Worm (Caenorhabditis elegans) whole organism, L1 larva: ENCODE results near the gene ndnf-1.

Experiments
- C04F5.9 ChIP-seq: sonication (generic microtip); optimal IDR thresholded peaks from 2 replicates; lab custom pipeline; 2016; ENCODE audit warnings: missing genetic modification characterization, missing compliant biosample characterization
- C16A3.4 ChIP-seq: fragments of 150-350 bp; optimal IDR thresholded peaks from 2 replicates; lab custom pipeline; 2014; ENCODE audit warnings: missing biosample characterization, missing genetic modification characterization
- C34B4.2 ChIP-seq: sonication (generic microtip); optimal IDR thresholded peaks from 2 replicates; lab custom pipeline; 2017; ENCODE audit warnings: mild to moderate bottlenecking, missing genetic modification characterization, missing compliant biosample characterization
- aha-1 ChIP-seq: fragments of 150-350 bp; optimal IDR thresholded peaks from 2 replicates; lab custom pipeline; 2014; ENCODE audit warnings: missing biosample characterization, missing genetic modification characterization
- alr-1 ChIP-seq: fragments of 200-800 bp; sonication (Bioruptor generic); optimal IDR thresholded peaks from 2 replicates; lab custom pipeline; 2018; ENCODE audit warnings: borderline replicate concordance, mild to moderate bottlenecking, missing genetic modification characterization, missing compliant biosample characterization
- aly-2 ChIP-seq: fragments of 150-350 bp; optimal IDR thresholded peaks from 2 replicates; lab custom pipeline; 2014; ENCODE audit warnings: missing biosample characterization, missing genetic modification characterization
- ama-1 ChIP-seq: fragments of 150-350 bp; optimal IDR thresholded peaks from 2 replicates; lab custom pipeline; 2014
- blmp-1 ChIP-seq: fragments of 150-350 bp; optimal IDR thresholded peaks from 2 replicates; lab custom pipeline; 2014; ENCODE audit warnings: missing biosample characterization, missing genetic modification characterization
- ceh-63 ChIP-seq: fragments of 200-800 bp; sonication (Bioruptor generic); optimal IDR thresholded peaks from 2 replicates; lab custom pipeline; 2018; ENCODE audit warnings: mild to moderate bottlenecking, missing genetic modification characterization, missing compliant biosample characterization
- ceh-8 ChIP-seq: fragments of 200-800 bp; sonication (Bioruptor generic); optimal IDR thresholded peaks from 2 replicates; lab custom pipeline; 2018; ENCODE audit warnings: mild to moderate bottlenecking, missing genetic modification characterization, moderate library complexity, missing compliant biosample characterization
- ceh-82 ChIP-seq, 3 experiments: fragments of 150-350 bp in 1 of 3; sonication (generic microtip) in 2 of 3; optimal IDR thresholded peaks; 2 replicates each; lab custom pipeline; 2014 to 2017; ENCODE audit warnings: missing biosample characterization in 3 of 3, missing genetic modification characterization in 3 of 3
- ces-1 ChIP-seq: fragments of 150-350 bp; optimal IDR thresholded peaks from 2 replicates; lab custom pipeline; 2014; ENCODE audit warnings: missing biosample characterization, missing genetic modification reagents, missing genetic modification characterization
- dpl-1 ChIP-seq, 3 experiments: fragments of 150-350 bp in 2 of 3; sonication (generic microtip) in 1 of 3; optimal IDR thresholded peaks; 2 replicates each; lab custom pipeline; 2014 to 2017; ENCODE audit warnings: missing biosample characterization in 3 of 3, missing genetic modification characterization in 3 of 3, missing genetic modification reagents in 3 of 3
- efl-3 ChIP-seq: fragments of 200-800 bp; sonication (Bioruptor generic); optimal IDR thresholded peaks from 2 replicates; lab custom pipeline; 2018; ENCODE audit warnings: mild to moderate bottlenecking, missing genetic modification characterization, missing compliant biosample characterization
- egl-13 ChIP-seq: sonication (generic microtip); optimal IDR thresholded peaks from 2 replicates; lab custom pipeline; 2016; ENCODE audit warnings: missing genotype, missing genetic modification reagents, missing genetic modification characterization, missing compliant biosample characterization
- elt-3 ChIP-seq, 6 experiments: fragments of 150-350 bp in 1 of 6; sonication (generic microtip); optimal IDR thresholded peaks; 2 replicates each; lab custom pipeline; 2017 to 2018; ENCODE audit warnings: missing biosample characterization in 6 of 6, missing genetic modification characterization in 6 of 6, inconsistent platforms in 1 of 6
- fkh-10 ChIP-seq: sonication (generic microtip); optimal IDR thresholded peaks from 2 replicates; lab custom pipeline; 2017; ENCODE audit warnings: missing biosample characterization, missing genetic modification reagents, missing genetic modification characterization
- fkh-8 ChIP-seq: sonication (generic microtip); optimal IDR thresholded peaks from 2 replicates; lab custom pipeline; 2016; ENCODE audit warnings: mild to moderate bottlenecking, missing genetic modification characterization, missing compliant biosample characterization
- fos-1 ChIP-seq: fragments of 150-350 bp; optimal IDR thresholded peaks from 2 replicates; lab custom pipeline; 2014; ENCODE audit warnings: missing biosample characterization, missing genetic modification characterization
- grh-1 ChIP-seq: fragments of 200-800 bp; sonication (Bioruptor generic); IDR thresholded peaks from 2 replicates; pipeline ENCODE4 v1.3.6; 2022; ENCODE audit warnings: missing genetic modification reagents, missing genetic modification characterization, missing compliant biosample characterization
- hlh-17 ChIP-seq: fragments of 200-800 bp; sonication (Bioruptor generic); optimal IDR thresholded peaks from 2 replicates; lab custom pipeline; 2018; ENCODE audit warnings: missing genetic modification characterization, mild to moderate bottlenecking, missing compliant biosample characterization, moderate library complexity, borderline replicate concordance
- hlh-4 ChIP-seq: sonication (generic microtip); optimal IDR thresholded peaks from 2 replicates; lab custom pipeline; 2016; ENCODE audit warnings: mild to moderate bottlenecking, missing genetic modification characterization, missing compliant biosample characterization
- isw-1 ChIP-seq: fragments of 200-800 bp; sonication (Bioruptor generic); IDR thresholded peaks from 2 replicates; pipeline ENCODE4 v1.3.6; 2022; ENCODE audit warnings: missing genetic modification characterization, missing compliant biosample characterization
- lin-13 ChIP-seq: fragments of 150-350 bp; optimal IDR thresholded peaks from 2 replicates; lab custom pipeline; 2014; ENCODE audit warnings: missing biosample characterization, missing genetic modification reagents, missing genetic modification characterization
- lin-14 ChIP-seq: fragments of 200-800 bp; sonication (Bioruptor generic); optimal IDR thresholded peaks from 2 replicates; lab custom pipeline; 2018; ENCODE audit warnings: mild to moderate bottlenecking, missing genetic modification characterization, moderate library complexity, missing compliant biosample characterization
- lin-15B ChIP-seq: fragments of 150-350 bp; sonication (generic microtip); optimal IDR thresholded peaks from 3 replicates; lab custom pipeline; 2014; ENCODE audit warnings: missing biosample characterization, missing genetic modification characterization
- lin-35 ChIP-seq, 2 experiments: fragments of 150-350 bp; optimal IDR thresholded peaks; 2 replicates each; lab custom pipeline; 2014; ENCODE audit warnings: missing biosample characterization in 2 of 2, missing genetic modification characterization in 2 of 2, missing genetic modification reagents in 2 of 2
- mef-2 ChIP-seq: fragments of 150-350 bp; optimal IDR thresholded peaks from 2 replicates; lab custom pipeline; 2014; ENCODE audit warnings: missing biosample characterization, missing genetic modification characterization
- nhr-11 ChIP-seq: fragments of 150-350 bp; optimal IDR thresholded peaks from 2 replicates; lab custom pipeline; 2014; ENCODE audit warnings: missing biosample characterization, missing genetic modification characterization
- nhr-19 ChIP-seq: fragments of 200-800 bp; sonication (Bioruptor generic); conservative IDR thresholded peaks from 2 replicates; pipeline ENCODE4 v1.3.6; 2022; ENCODE audit warnings: missing genetic modification characterization, missing compliant biosample characterization
- nhr-28 ChIP-seq: fragments of 150-350 bp; optimal IDR thresholded peaks from 2 replicates; lab custom pipeline; 2014; ENCODE audit warnings: missing biosample characterization, missing genetic modification characterization
- nhr-47 ChIP-seq: sonication (generic microtip); optimal IDR thresholded peaks from 2 replicates; lab custom pipeline; 2016; ENCODE audit warnings: mild to moderate bottlenecking, missing genetic modification characterization, moderate library complexity, missing compliant biosample characterization
- nhr-71 ChIP-seq: sonication (generic microtip); optimal IDR thresholded peaks from 2 replicates; lab custom pipeline; 2016; ENCODE audit warnings: mild to moderate bottlenecking, missing genetic modification characterization, moderate library complexity, missing compliant biosample characterization
- nhr-76 ChIP-seq: sonication (generic microtip); optimal IDR thresholded peaks from 2 replicates; lab custom pipeline; 2017; ENCODE audit warnings: missing biosample characterization, missing genetic modification characterization
- nhr-84 ChIP-seq: sonication (generic microtip); optimal IDR thresholded peaks from 2 replicates; lab custom pipeline; 2017; ENCODE audit warnings: missing biosample characterization, missing genetic modification characterization
- nhr-85 ChIP-seq: sonication (generic microtip); peaks from one replicate; lab custom pipeline; 2016; ENCODE audit warnings: missing genetic modification characterization, inconsistent platforms, missing compliant biosample characterization
- pag-3 ChIP-seq: sonication (generic microtip); optimal IDR thresholded peaks from 2 replicates; lab custom pipeline; 2017; ENCODE audit warnings: missing genetic modification characterization, mild to moderate bottlenecking, missing compliant biosample characterization, antibody characterized with exemption, borderline replicate concordance; ENCODE audit not compliant: insufficient read depth
- pax-3 ChIP-seq: fragments of 200-800 bp; sonication (Bioruptor generic); optimal IDR thresholded peaks from 2 replicates; lab custom pipeline; 2018; ENCODE audit warnings: mild to moderate bottlenecking, missing genetic modification characterization, moderate library complexity, missing compliant biosample characterization
- skn-1 ChIP-seq: fragments of 150-350 bp; optimal IDR thresholded peaks from 2 replicates; lab custom pipeline; 2014; ENCODE audit warnings: missing biosample characterization, missing genetic modification characterization
- sptf-1 ChIP-seq: fragments of 150-350 bp; optimal IDR thresholded peaks from 2 replicates; lab custom pipeline; 2014; ENCODE audit warnings: missing biosample characterization, missing genetic modification characterization
- tlp-1 ChIP-seq: fragments of 150-350 bp; optimal IDR thresholded peaks from 2 replicates; lab custom pipeline; 2014; ENCODE audit warnings: missing biosample characterization, missing genetic modification characterization
- unc-130 ChIP-seq: fragments of 150-350 bp; optimal IDR thresholded peaks from 2 replicates; lab custom pipeline; 2017; ENCODE audit warnings: missing biosample characterization, missing genetic modification characterization, inconsistent platforms
- unc-30 ChIP-seq: sonication (generic microtip); optimal IDR thresholded peaks from 2 replicates; lab custom pipeline; 2017; ENCODE audit warnings: missing biosample characterization, missing genetic modification characterization
- unc-98 ChIP-seq: fragments of 200-800 bp; sonication (Bioruptor generic); IDR thresholded peaks from 2 replicates; pipeline ENCODE4 v1.3.6; 2022; ENCODE audit warnings: missing genetic modification characterization, missing compliant biosample characterization
- xbp-1 ChIP-seq: sonication (generic microtip); optimal IDR thresholded peaks from 2 replicates; lab custom pipeline; 2016; ENCODE audit warnings: missing genetic modification characterization, missing compliant biosample characterization
- zip-4 ChIP-seq: fragments of 200-800 bp; sonication (Bioruptor generic); optimal IDR thresholded peaks from 2 replicates; lab custom pipeline; 2018; ENCODE audit warnings: mild to moderate bottlenecking, missing genetic modification characterization, moderate library complexity, missing compliant biosample characterization
- ztf-11 ChIP-seq, 2 experiments: sonication (generic microtip); optimal IDR thresholded peaks; 2 replicates each; lab custom pipeline; 2016 to 2017; ENCODE audit warnings: missing genetic modification characterization in 2 of 2, missing biosample characterization in 1 of 2, missing compliant biosample characterization in 1 of 2

Gene ndnf-1

ce11 chrIV:3029882-3030281 is 1.1 kb upstream of the ndnf-1 start (continued):
- TF ChIP-seq C34B4.2 (tag; lab: Kevin White, UChicago) (no peak), unc-30 (tag; lab: Kevin White, UChicago) (no peak), fkh-8 (no peak), ztf-11 (tag; optimal IDR thresholded peaks at IDR 0.05; lab: Kevin White, UChicago) (no peak), aha-1 (no peak), ceh-8 (GFP tag; lab: Kevin White, UChicago) (no peak), sptf-1 (no peak), nhr-47 (no peak), C04F5.9 (tag; lab: Kevin White, UChicago) (no peak), zip-4 (no peak), nhr-84 (tag; lab: Kevin White, UChicago) (no peak), hlh-4 (tag; lab: Kevin White, UChicago) (no peak), nhr-76 (tag; lab: Kevin White, UChicago) (no peak), lin-14 (GFP tag; lab: Kevin White, UChicago) (peak; percentile 72), fos-1 (tag; lab: Kevin White, UChicago) (no peak), blmp-1 (tag; lab: Kevin White, UChicago) (no peak), nhr-19 (peak; percentile 60), alr-1 (tag; lab: Kevin White, UChicago) (no peak), aly-2 (tag; lab: Kevin White, UChicago) (no peak), lin-15B (tag; lab: Kevin White, UChicago) (no peak), egl-13 (tag; lab: Kevin White, UChicago) (no peak), ceh-82 (tag; optimal IDR thresholded peaks at IDR 0.05; lab: Kevin White, UChicago) (no peak), C16A3.4 (no peak), unc-98 (GFP tag; lab: Robert Waterston, UW) (no peak), nhr-71 (tag; lab: Kevin White, UChicago) (peak; percentile 81), lin-13 (GFP tag; lab: Kevin White, UChicago) (no peak), ama-1 (lab: Kevin White, UChicago) (no peak), lin-35 (GFP tag; optimal IDR thresholded peaks at IDR 0.05; lab: Kevin White, UChicago) (peak in 1 of 2 experiments; percentile 34), tlp-1 (tag; lab: Kevin White, UChicago) (no peak), hlh-17 (no peak), isw-1 (GFP tag; lab: Robert Waterston, UW) (no peak), pax-3 (no peak), efl-3 (GFP tag; lab: Kevin White, UChicago) (no peak), pag-3 (tag; lab: Kevin White, UChicago) (no peak), xbp-1 (tag; lab: Kevin White, UChicago) (peak; percentile 15), ces-1 (GFP tag; lab: Kevin White, UChicago) (no peak), ceh-63 (GFP tag; lab: Kevin White, UChicago) (no peak), unc-130 (tag; lab: Kevin White, UChicago) (peak; percentile 46), mef-2 (tag; lab: Kevin White, UChicago) (peak; percentile 87), fkh-10 (GFP tag; lab: Kevin White, UChicago) (no peak), nhr-85 (tag; lab: Kevin White, UChicago) (no peak), skn-1 (tag; lab: Kevin White, UChicago) (no peak), dpl-1 (GFP tag; optimal IDR thresholded peaks at IDR 0.05; lab: Kevin White, UChicago) (no peak), nhr-28 (tag; lab: Kevin White, UChicago) (no peak), grh-1 (GFP tag; lab: Robert Waterston, UW) (no peak), nhr-11 (peak; percentile 5), elt-3 (tag; optimal IDR thresholded peaks at IDR 0.05; lab: Kevin White, UChicago) (no peak)
- TF ChIP-seq, all 84 proteins: peak for 19
